Worm (Caenorhabditis elegans) whole organism, L4/young adult: ENCODE results near the gene clec-179.
A peak's percentile ranks its signal among the peaks of the same experiment; 100 is the strongest.

Experiments used
- W03F9.2 ChIP-seq: fragments of 150-350 bp; optimal IDR thresholded peaks from 2 replicates; lab custom pipeline; 2014; ENCODE audit warnings: missing biosample characterization, missing genetic modification characterization
- dao-5 ChIP-seq: sonication (generic microtip); optimal IDR thresholded peaks from 2 replicates; lab custom pipeline; 2016; ENCODE audit warnings: missing genotype, missing genetic modification characterization, moderate library complexity, missing compliant biosample characterization
- him-1 ChIP-seq: sonication (generic microtip); optimal IDR thresholded peaks from 2 replicates; lab custom pipeline; 2016; ENCODE audit warnings: missing genotype, missing genetic modification reagents, missing genetic modification characterization, missing compliant biosample characterization

DNA sequence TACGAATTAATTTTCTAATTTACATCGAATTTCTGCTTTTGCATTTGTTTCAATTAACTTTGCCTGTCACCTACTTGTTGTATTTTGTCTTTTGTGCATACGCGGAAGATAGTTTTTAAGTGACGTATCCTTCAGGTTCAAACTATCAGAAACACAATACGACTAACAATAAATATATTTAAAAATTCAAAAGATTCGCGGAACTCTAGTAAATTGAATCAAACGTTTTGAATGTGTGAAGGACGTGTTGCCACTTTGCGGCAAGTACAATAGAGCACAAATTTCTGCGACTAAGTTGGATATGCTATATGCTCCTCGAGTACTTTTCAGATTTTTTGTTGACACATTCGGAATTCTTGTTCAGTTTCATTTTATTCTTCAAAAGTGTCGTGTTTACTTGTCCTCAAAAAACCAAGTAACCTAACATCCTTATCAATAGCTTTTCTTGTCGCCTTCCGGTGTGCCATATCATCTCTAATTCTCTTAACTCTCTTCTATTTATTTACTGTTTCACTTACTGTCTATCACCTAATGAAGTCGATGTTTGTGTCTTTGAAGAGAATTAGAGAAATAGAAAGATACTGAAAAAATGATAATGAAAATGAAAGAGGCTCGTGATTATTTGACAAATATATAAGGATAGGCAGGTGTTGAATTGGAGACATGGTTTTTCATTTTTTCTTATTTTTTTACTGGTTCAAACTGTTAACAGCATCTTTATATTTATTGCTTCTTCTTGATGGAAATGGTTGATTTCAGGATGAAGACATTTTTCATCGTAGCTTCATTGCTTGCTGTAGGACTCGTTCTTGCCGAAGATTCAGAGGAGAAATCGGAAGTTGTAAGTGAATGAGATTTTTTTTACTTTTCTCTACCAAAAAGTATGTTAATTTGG, 4.3 kb upstream of the clec-179 start, which contains the start of gene srlf-7:
- TF ChIP-seq him-1 (tag; lab: Kevin White, UChicago) = no peak
- TF ChIP-seq W03F9.2 (tag; lab: Kevin White, UChicago) = peak; percentile 15
- TF ChIP-seq dao-5 = no peak
